Worm (Caenorhabditis elegans) whole organism, young adult: ENCODE data around the gene K12H6.12.

ENCODE experiments used
- B0261.1 ChIP-seq: sonication (generic microtip); optimal IDR thresholded peaks from 2 replicates; lab custom pipeline; 2016; ENCODE audit warnings: mild to moderate bottlenecking, missing genetic modification characterization, moderate library complexity, missing compliant biosample characterization
- D2030.7 ChIP-seq: fragments of 200-800 bp; sonication (Bioruptor generic); IDR thresholded peaks from 2 replicates; pipeline ENCODE4 v1.3.6; 2022; ENCODE audit warnings: missing genetic modification reagents, missing genetic modification characterization, missing compliant biosample characterization
- F22D6.2 ChIP-seq: sonication (generic microtip); optimal IDR thresholded peaks from 2 replicates; lab custom pipeline; 2016; ENCODE audit warnings: mild to moderate bottlenecking, missing genetic modification characterization, missing compliant biosample characterization
- F37B4.10 ChIP-seq: fragments of 200-800 bp; sonication (Bioruptor generic); IDR thresholded peaks from 2 replicates; pipeline ENCODE4 v1.3.6; 2022; ENCODE audit warnings: missing genetic modification characterization, missing compliant biosample characterization
- F39B2.1 ChIP-seq: fragments of 200-800 bp; sonication (Bioruptor generic); IDR thresholded peaks from 2 replicates; pipeline ENCODE4 v1.3.6; 2022; ENCODE audit warnings: missing genetic modification reagents, missing genetic modification characterization, missing compliant biosample characterization
- F49E8.2 ChIP-seq: sonication (generic microtip); optimal IDR thresholded peaks from 3 replicates; lab custom pipeline; 2017; ENCODE audit warnings: missing genetic modification characterization, mild to moderate bottlenecking, missing compliant biosample characterization, antibody characterized with exemption, moderate library complexity; ENCODE audit not compliant: insufficient read depth
- Y67H2A.10 ChIP-seq: fragments of 200-800 bp; sonication (Bioruptor generic); conservative IDR thresholded peaks from 2 replicates; pipeline ENCODE4 v1.3.6; 2022; ENCODE audit warnings: missing genetic modification reagents, missing genetic modification characterization, missing compliant biosample characterization
- Y95B8A.8 ChIP-seq: fragments of 200-800 bp; sonication (Bioruptor generic); IDR thresholded peaks from 2 replicates; pipeline ENCODE4 v1.3.6; 2022; ENCODE audit warnings: missing genetic modification reagents, missing genetic modification characterization, missing compliant biosample characterization
- ZK185.1 ChIP-seq: sonication (generic microtip); optimal IDR thresholded peaks from 2 replicates; lab custom pipeline; 2016; ENCODE audit warnings: mild to moderate bottlenecking, missing genetic modification characterization, missing compliant biosample characterization; ENCODE audit not compliant: poor library complexity, severe bottlenecking
- aptf-2 ChIP-seq: fragments of 200-800 bp; sonication (Bioruptor generic); conservative IDR thresholded peaks from 2 replicates; pipeline ENCODE4 v1.3.6; 2022; ENCODE audit warnings: missing genetic modification reagents, missing genetic modification characterization, missing compliant biosample characterization
- aptf-3 ChIP-seq: fragments of 200-800 bp; sonication (Bioruptor generic); IDR thresholded peaks from 2 replicates; pipeline ENCODE4 v1.3.6; 2022; ENCODE audit warnings: missing genetic modification characterization, missing compliant biosample characterization
- atf-7 ChIP-seq: sonication (generic microtip); optimal IDR thresholded peaks from 2 replicates; lab custom pipeline; 2017; ENCODE audit warnings: mild to moderate bottlenecking, missing genetic modification characterization, missing compliant biosample characterization
- attf-3 ChIP-seq: fragments of 200-800 bp; sonication (Bioruptor generic); conservative IDR thresholded peaks from 2 replicates; pipeline ENCODE4 v1.3.6; 2022; ENCODE audit warnings: missing genetic modification reagents, missing genetic modification characterization, missing compliant biosample characterization
- cebp-1 ChIP-seq, 2 experiments: fragments of 200-800 bp in 1 of 2; sonication (Bioruptor generic) in 1 of 2; sonication (generic microtip) in 1 of 2; IDR thresholded peaks in 1 of 2; optimal IDR thresholded peaks in 1 of 2; 2 replicates each; pipeline versions ENCODE4 v1.3.6 to Lab custom; 2017 to 2022; ENCODE audit warnings: missing compliant biosample characterization in 2 of 2, missing genetic modification characterization in 2 of 2, mild to moderate bottlenecking in 1 of 2, missing genetic modification reagents in 1 of 2, moderate library complexity in 1 of 2
- ceh-27 ChIP-seq: fragments of 200-800 bp; sonication (Bioruptor generic); optimal IDR thresholded peaks from 2 replicates; lab custom pipeline; 2018; ENCODE audit warnings: mild to moderate bottlenecking, missing genetic modification characterization, moderate library complexity, missing compliant biosample characterization
- ceh-40 ChIP-seq: fragments of 200-800 bp; sonication (Bioruptor generic); IDR thresholded peaks from 2 replicates; pipeline ENCODE4 v1.3.6; 2022; ENCODE audit warnings: missing genetic modification characterization, missing compliant biosample characterization
- ceh-91 ChIP-seq: fragments of 200-800 bp; sonication (Bioruptor generic); IDR thresholded peaks from 2 replicates; pipeline ENCODE4 v1.3.6; 2022; ENCODE audit warnings: missing genetic modification reagents, missing genetic modification characterization, missing compliant biosample characterization
- chd-7 ChIP-seq: sonication (generic microtip); optimal IDR thresholded peaks from 2 replicates; lab custom pipeline; 2016; ENCODE audit warnings: mild to moderate bottlenecking, missing genetic modification characterization, moderate library complexity, missing compliant biosample characterization
- dox-1 ChIP-seq: fragments of 200-800 bp; sonication (Bioruptor generic); IDR thresholded peaks from 2 replicates; pipeline ENCODE4 v1.3.6; 2022; ENCODE audit warnings: missing genetic modification reagents, missing genetic modification characterization, missing compliant biosample characterization
- egrh-3 ChIP-seq: fragments of 200-800 bp; sonication (Bioruptor generic); IDR thresholded peaks from 2 replicates; pipeline ENCODE4 v1.3.6; 2022; ENCODE audit warnings: missing genetic modification reagents, missing genetic modification characterization, missing compliant biosample characterization
- ekl-4 ChIP-seq: fragments of 200-800 bp; sonication (Bioruptor generic); IDR thresholded peaks from 2 replicates; pipeline ENCODE4 v1.3.6; 2022; ENCODE audit warnings: missing genetic modification reagents, missing genetic modification characterization, missing compliant biosample characterization
- him-1 ChIP-seq: sonication (generic microtip); optimal IDR thresholded peaks from 2 replicates; lab custom pipeline; 2016; ENCODE audit warnings: missing genotype, missing genetic modification reagents, missing genetic modification characterization, missing compliant biosample characterization
- hlh-26 ChIP-seq: fragments of 200-800 bp; sonication (Bioruptor generic); conservative IDR thresholded peaks from 2 replicates; pipeline ENCODE4 v1.3.6; 2022; ENCODE audit warnings: missing genetic modification reagents, missing genetic modification characterization, missing compliant biosample characterization
- hmg-1.2 ChIP-seq: fragments of 200-800 bp; sonication (Bioruptor generic); IDR thresholded peaks from 2 replicates; pipeline ENCODE4 v1.3.6; 2022; ENCODE audit warnings: missing genetic modification reagents, missing genetic modification characterization, missing compliant biosample characterization
- hrde-1 ChIP-seq: sonication (generic microtip); optimal IDR thresholded peaks from 2 replicates; lab custom pipeline; 2016; ENCODE audit warnings: missing genetic modification characterization, mild to moderate bottlenecking, missing compliant biosample characterization, moderate library complexity, missing genotype, missing genetic modification reagents, borderline replicate concordance
- lag-1 ChIP-seq: fragments of 200-800 bp; sonication (Bioruptor generic); IDR thresholded peaks from 2 replicates; pipeline ENCODE4 v1.3.6; 2022; ENCODE audit warnings: missing genetic modification reagents, missing genetic modification characterization, missing compliant biosample characterization
- let-526 ChIP-seq: fragments of 200-800 bp; sonication (Bioruptor generic); IDR thresholded peaks from 2 replicates; pipeline ENCODE4 v1.3.6; 2022; ENCODE audit warnings: missing genetic modification reagents, missing genetic modification characterization, missing compliant biosample characterization
- let-607 ChIP-seq, 2 experiments: fragments of 200-800 bp in 1 of 2; sonication (Bioruptor generic) in 1 of 2; sonication (generic microtip) in 1 of 2; optimal IDR thresholded peaks; 2 replicates each; lab custom pipeline; 2016 to 2018; ENCODE audit warnings: mild to moderate bottlenecking in 2 of 2, missing compliant biosample characterization in 2 of 2, missing genetic modification characterization in 2 of 2, moderate library complexity in 2 of 2, missing genotype in 1 of 2
- lin-35 ChIP-seq, 3 experiments: fragments of 150-350 bp in 2 of 3; sonication (generic microtip) in 1 of 3; optimal IDR thresholded peaks; 2 replicates each; lab custom pipeline; 2014 to 2018; ENCODE audit warnings: missing biosample characterization in 3 of 3, missing genetic modification characterization in 3 of 3, missing genetic modification reagents in 3 of 3
- lin-40 ChIP-seq: sonication (generic microtip); optimal IDR thresholded peaks from 2 replicates; lab custom pipeline; 2016; ENCODE audit warnings: missing genetic modification characterization, mild to moderate bottlenecking, missing compliant biosample characterization, missing genotype, missing genetic modification reagents
- lsy-27 ChIP-seq: sonication (generic microtip); optimal IDR thresholded peaks from 2 replicates; lab custom pipeline; 2017; ENCODE audit warnings: missing genetic modification characterization, mild to moderate bottlenecking, missing compliant biosample characterization, antibody characterized with exemption, missing genotype, borderline replicate concordance; ENCODE audit not compliant: insufficient read depth
- madf-6 ChIP-seq: fragments of 200-800 bp; sonication (Bioruptor generic); IDR thresholded peaks from 2 replicates; pipeline ENCODE4 v1.3.6; 2022; ENCODE audit warnings: missing genetic modification reagents, missing genetic modification characterization, missing compliant biosample characterization
- madf-8 ChIP-seq: fragments of 200-800 bp; sonication (Bioruptor generic); conservative IDR thresholded peaks from 2 replicates; pipeline ENCODE4 v1.3.6; 2022; ENCODE audit warnings: missing genetic modification reagents, missing genetic modification characterization, missing compliant biosample characterization
- mcd-1 ChIP-seq: fragments of 200-800 bp; sonication (Bioruptor generic); IDR thresholded peaks from 2 replicates; pipeline ENCODE4 v1.3.6; 2022; ENCODE audit warnings: missing genetic modification reagents, missing genetic modification characterization, missing compliant biosample characterization
- mel-28 ChIP-seq: sonication (generic microtip); optimal IDR thresholded peaks from 2 replicates; lab custom pipeline; 2016; ENCODE audit warnings: borderline replicate concordance, mild to moderate bottlenecking, missing genetic modification characterization, missing compliant biosample characterization
- nfyb-1 ChIP-seq: fragments of 200-800 bp; sonication (Bioruptor generic); IDR thresholded peaks from 2 replicates; pipeline ENCODE4 v1.3.6; 2022; ENCODE audit warnings: missing genetic modification reagents, missing genetic modification characterization, missing compliant biosample characterization
- nhr-80 ChIP-seq: sonication (generic microtip); optimal IDR thresholded peaks from 2 replicates; lab custom pipeline; 2016; ENCODE audit warnings: missing genetic modification characterization, missing compliant biosample characterization
- pbrm-1 ChIP-seq: fragments of 200-800 bp; sonication (Bioruptor generic); IDR thresholded peaks from 2 replicates; pipeline ENCODE4 v1.3.6; 2022; ENCODE audit warnings: missing genetic modification reagents, missing genetic modification characterization, missing compliant biosample characterization
- somi-1 ChIP-seq: fragments of 200-800 bp; sonication (Bioruptor generic); optimal IDR thresholded peaks from 2 replicates; lab custom pipeline; 2018; ENCODE audit warnings: mild to moderate bottlenecking, missing genetic modification characterization, missing compliant biosample characterization
- sptf-2 ChIP-seq: fragments of 200-800 bp; sonication (Bioruptor generic); optimal IDR thresholded peaks from 2 replicates; lab custom pipeline; 2018; ENCODE audit warnings: mild to moderate bottlenecking, missing genetic modification characterization, missing compliant biosample characterization
- tbp1 ChIP-seq: fragments of 200-800 bp; sonication (Bioruptor generic); optimal IDR thresholded peaks from 2 replicates; lab custom pipeline; 2018; ENCODE audit warnings: mild to moderate bottlenecking, missing genetic modification characterization, missing compliant biosample characterization
- zfh-2 ChIP-seq: fragments of 200-800 bp; sonication (Bioruptor generic); conservative IDR thresholded peaks from 2 replicates; pipeline ENCODE4 v1.3.6; 2022; ENCODE audit warnings: missing genetic modification reagents, missing genetic modification characterization, missing compliant biosample characterization
- zim-3 ChIP-seq: sonication (generic microtip); optimal IDR thresholded peaks from 2 replicates; lab custom pipeline; 2017; ENCODE audit warnings: mild to moderate bottlenecking, missing genetic modification characterization, moderate library complexity, missing compliant biosample characterization
- ztf-18 ChIP-seq: sonication (generic microtip); optimal IDR thresholded peaks from 2 replicates; lab custom pipeline; 2016; ENCODE audit warnings: missing genotype, mild to moderate bottlenecking, missing genetic modification characterization, missing compliant biosample characterization
- ztf-26 ChIP-seq: sonication (generic microtip); optimal IDR thresholded peaks from 2 replicates; lab custom pipeline; 2017; ENCODE audit warnings: missing genetic modification characterization, missing compliant biosample characterization
- ztf-28 ChIP-seq: fragments of 200-800 bp; sonication (Bioruptor generic); IDR thresholded peaks from 2 replicates; pipeline ENCODE4 v1.3.6; 2022; ENCODE audit warnings: missing genetic modification reagents, missing genetic modification characterization, missing compliant biosample characterization

Gene K12H6.12

DNA sequence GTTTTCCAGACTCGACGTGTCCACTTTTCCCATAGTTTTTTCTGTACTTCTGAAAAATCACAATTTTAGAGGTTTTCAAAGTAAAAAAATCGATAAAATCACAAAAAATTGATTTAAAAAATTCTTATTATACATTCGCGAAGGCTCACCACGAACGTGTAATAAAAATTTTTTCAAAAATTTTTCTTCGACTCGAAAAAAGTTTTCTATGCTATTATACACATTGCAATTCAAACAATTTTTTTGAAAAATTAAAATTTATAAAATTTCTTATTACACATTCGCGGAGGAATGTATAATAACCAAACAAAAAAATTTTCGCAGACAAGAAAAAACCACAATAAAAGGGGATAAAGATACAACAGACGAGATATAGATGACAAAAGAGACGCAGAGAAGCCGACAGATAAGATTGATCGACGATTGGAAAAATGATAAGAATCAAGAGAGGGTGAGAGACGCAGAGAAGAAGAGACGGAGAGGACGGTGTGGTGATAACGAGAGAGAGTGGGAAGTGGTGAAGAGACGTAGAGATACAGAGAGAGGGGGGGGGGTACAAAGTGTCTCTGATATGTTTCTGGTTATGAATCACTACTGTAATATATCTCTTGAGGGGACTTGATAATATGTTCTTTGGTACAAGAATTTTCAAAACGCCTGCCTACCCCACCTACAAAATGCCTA lies 7.3 kb upstream of the K12H6.12 start, which contains the start of gene nhr-119:
Gene nhr-119, minus strand, starts transcription at position 51 of the 684 bp plus-strand sequence.
- no peak for TF ChIP-seq B0261.1 (tag; lab: Kevin White, UChicago)
- 0 out of 2 replicates have a peak, but pooled peaks have one; percentile 24 for TF ChIP-seq nfyb-1 (GFP tag; lab: Robert Waterston, UW)
- TF ChIP-seq madf-8 (GFP tag; lab: Robert Waterston, UW) = no peak
- TF ChIP-seq lin-35 (GFP tag; optimal IDR thresholded peaks at IDR 0.05; lab: Kevin White, UChicago) = peak in 1 of 3 experiments; percentile 41
- no peak for TF ChIP-seq D2030.7 (GFP tag; lab: Robert Waterston, UW)
- peak in 1 of 2 experiments; percentile 42 for TF ChIP-seq let-607 (tag; optimal IDR thresholded peaks at IDR 0.05; lab: Kevin White, UChicago)
- no peak for TF ChIP-seq ceh-40
- TF ChIP-seq egrh-3 (GFP tag; lab: Robert Waterston, UW) = peak; percentile 66
- TF ChIP-seq F37B4.10 (GFP tag; lab: Robert Waterston, UW) = no peak
- no peak for TF ChIP-seq madf-6
- no peak for TF ChIP-seq attf-3 (GFP tag; lab: Robert Waterston, UW)
- no peak for TF ChIP-seq ztf-28 (GFP tag; lab: Robert Waterston, UW)
- TF ChIP-seq aptf-3 (GFP tag; lab: Robert Waterston, UW) = no peak
- no peak for TF ChIP-seq somi-1
- TF ChIP-seq Y67H2A.10 (GFP tag; lab: Robert Waterston, UW) = no peak
- TF ChIP-seq chd-7 (tag; lab: Kevin White, UChicago) = peak; percentile 5
- peak; percentile 15 for TF ChIP-seq tbp1 (GFP tag; lab: Kevin White, UChicago)
- no peak for TF ChIP-seq ztf-18
- TF ChIP-seq sptf-2 (GFP tag; lab: Kevin White, UChicago) = no peak
- peak; percentile 82 for TF ChIP-seq hmg-1.2
- TF ChIP-seq aptf-2 (GFP tag; lab: Robert Waterston, UW) = no peak
- TF ChIP-seq ekl-4 (GFP tag; lab: Robert Waterston, UW) = 0 out of 2 replicates have a peak, but pooled peaks have one; percentile 38
- no peak for TF ChIP-seq hlh-26
- no peak for TF ChIP-seq cebp-1 (GFP tag; IDR thresholded peaks at IDR 0.05; lab: Robert Waterston, UW)
- TF ChIP-seq cebp-1 (tag; optimal IDR thresholded peaks at IDR 0.05; lab: Kevin White, UChicago) = peak; percentile 42
- TF ChIP-seq let-526 (GFP tag; lab: Robert Waterston, UW) = no peak
- TF ChIP-seq ceh-27 = no peak
- TF ChIP-seq ceh-91 = no peak
- TF ChIP-seq zfh-2 (GFP tag; lab: Robert Waterston, UW) = no peak
- TF ChIP-seq mcd-1 (GFP tag; lab: Robert Waterston, UW) = peak; percentile 57
- no peak for TF ChIP-seq F39B2.1 (GFP tag; lab: Robert Waterston, UW)
- no peak for TF ChIP-seq him-1
- TF ChIP-seq ZK185.1 (tag; lab: Kevin White, UChicago) = no peak
- TF ChIP-seq dox-1 (GFP tag; lab: Robert Waterston, UW) = peak; percentile 48; the same call in 1 of the 2 replicates
- TF ChIP-seq atf-7 (tag; lab: Kevin White, UChicago) = peak; percentile 23
- no peak for TF ChIP-seq pbrm-1 (GFP tag; lab: Robert Waterston, UW)
- no peak for TF ChIP-seq Y95B8A.8 (GFP tag; lab: Robert Waterston, UW)
- TF ChIP-seq lsy-27 = no peak
- TF ChIP-seq F22D6.2 = peak; percentile 33
- TF ChIP-seq F49E8.2 (tag; lab: Kevin White, UChicago) = no peak
- TF ChIP-seq nhr-80 (tag; lab: Kevin White, UChicago) = peak; percentile 67
- TF ChIP-seq ztf-26 (tag; lab: Kevin White, UChicago) = peak; percentile 61
- TF ChIP-seq lag-1 (GFP tag; lab: Robert Waterston, UW) = no peak
- peak; percentile 75 for TF ChIP-seq lin-40 (tag; lab: Kevin White, UChicago)
- TF ChIP-seq hrde-1 (tag; lab: Kevin White, UChicago) = no peak
- no peak for TF ChIP-seq mel-28 (tag; lab: Kevin White, UChicago)
- TF ChIP-seq zim-3 = no peak
